Fruit fly (Drosophila melanogaster) whole organism, embryonic: Measurements from ENCODE around the gene RpL8.
A peak's percentile ranks its signal among the peaks of the same experiment; 100 is the strongest.

ENCODE experiments used
- Ada2b ChIP-seq: fragments of 200-800 bp; sonication (Bioruptor generic); IDR thresholded peaks from 2 replicates; pipeline ENCODE4 v1.3.6; 2022; ENCODE audit warnings: missing biosample characterization, missing genetic modification characterization
- Asciz ChIP-seq: fragments of 200-800 bp; sonication (Bioruptor generic); optimal IDR thresholded peaks from 2 replicates; lab custom pipeline; 2017; ENCODE audit warnings: missing biosample characterization, mild to moderate bottlenecking, missing genetic modification characterization, missing genetic modification reagents
- Atf-2 ChIP-seq: fragments of 200-800 bp; sonication (Bioruptor generic); optimal IDR thresholded peaks from 2 replicates; lab custom pipeline; 2016; ENCODE audit warnings: missing biosample characterization, missing genetic modification characterization
- Bgb ChIP-seq: fragments of 200-800 bp; sonication (Bioruptor generic); IDR thresholded peaks from 2 replicates; pipeline ENCODE4 v1.3.6; 2022; ENCODE audit warnings: missing biosample characterization, missing genetic modification characterization; ENCODE audit not compliant: partially characterized antibody
- C15 ChIP-seq: fragments of 200-800 bp; sonication (Bioruptor generic); IDR thresholded peaks from 3 replicates; pipeline ENCODE4 v1.3.6; 2022; ENCODE audit warnings: missing biosample characterization, missing genetic modification characterization
- CG10366 ChIP-seq: fragments of 200-800 bp; sonication (Bioruptor generic); IDR thresholded peaks from 2 replicates; pipeline ENCODE4 v1.3.6; 2022; ENCODE audit warnings: missing biosample characterization, missing genetic modification characterization
- CG10543 ChIP-seq: fragments of 200-800 bp; sonication (Bioruptor generic); optimal IDR thresholded peaks from 3 replicates; lab custom pipeline; 2017; ENCODE audit warnings: missing biosample characterization, mild to moderate bottlenecking, missing genetic modification characterization, moderate library complexity
- CG10654 ChIP-seq: fragments of 200-800 bp; sonication (Bioruptor generic); optimal IDR thresholded peaks from 2 replicates; lab custom pipeline; 2016; ENCODE audit warnings: missing biosample characterization, missing genetic modification characterization
- CG12104 ChIP-seq: fragments of 200-800 bp; sonication (Bioruptor generic); optimal IDR thresholded peaks from 3 replicates; lab custom pipeline; 2016; ENCODE audit warnings: missing biosample characterization, missing genetic modification characterization
- CG12299 ChIP-seq: fragments of 200-800 bp; sonication (Bioruptor generic); optimal IDR thresholded peaks from 2 replicates; lab custom pipeline; 2018; ENCODE audit warnings: missing biosample characterization, mild to moderate bottlenecking, missing genetic modification characterization
- CG14667 ChIP-seq: fragments of 200-800 bp; sonication (Bioruptor generic); IDR thresholded peaks from 2 replicates; pipeline ENCODE4 v1.3.6; 2022; ENCODE audit warnings: missing biosample characterization, missing genetic modification characterization
- CG15073 ChIP-seq: fragments of 200-800 bp; sonication (Bioruptor generic); optimal IDR thresholded peaks from 2 replicates; lab custom pipeline; 2016; ENCODE audit warnings: missing biosample characterization, missing genetic modification characterization
- CG15601 ChIP-seq: fragments of 200-800 bp; sonication (Bioruptor generic); optimal IDR thresholded peaks from 3 replicates; lab custom pipeline; 2019; ENCODE audit warnings: missing biosample characterization, mild to moderate bottlenecking, missing genetic modification characterization, moderate library complexity
- CG17328 ChIP-seq: fragments of 200-800 bp; sonication (Bioruptor generic); IDR thresholded peaks from 2 replicates; pipeline ENCODE4 v1.3.6; 2022; ENCODE audit warnings: missing biosample characterization, missing genetic modification characterization
- CG2678 ChIP-seq: fragments of 200-800 bp; sonication (Bioruptor generic); optimal IDR thresholded peaks from 3 replicates; lab custom pipeline; 2019; ENCODE audit warnings: missing biosample characterization, mild to moderate bottlenecking, missing genetic modification characterization, moderate library complexity
- CG30431 ChIP-seq: fragments of 200-800 bp; sonication (Bioruptor generic); optimal IDR thresholded peaks from 2 replicates; lab custom pipeline; 2017; ENCODE audit warnings: missing biosample characterization, missing genetic modification characterization
- CG32767 ChIP-seq: fragments of 200-800 bp; sonication (Bioruptor generic); IDR thresholded peaks from 2 replicates; pipeline ENCODE4 v1.3.6; 2022; ENCODE audit warnings: missing biosample characterization, missing genetic modification characterization
- CG3726 ChIP-seq: fragments of 200-800 bp; sonication (Bioruptor generic); IDR thresholded peaks from 3 replicates; pipeline ENCODE4, ENCODE4 v1.3.6; 2022; ENCODE audit warnings: missing biosample characterization, missing genetic modification characterization
- CG4360 ChIP-seq: fragments of 200-800 bp; sonication (Bioruptor generic); IDR thresholded peaks from 2 replicates; pipeline ENCODE4 v1.3.6; 2022; ENCODE audit warnings: missing biosample characterization, missing genetic modification characterization
- CG43689 ChIP-seq: fragments of 200-800 bp; sonication (Bioruptor generic); IDR thresholded peaks from 2 replicates; pipeline ENCODE4 v1.3.6; 2022; ENCODE audit warnings: missing biosample characterization, missing genetic modification characterization
- CG4404 ChIP-seq: fragments of 200-800 bp; sonication (Bioruptor generic); IDR thresholded peaks from 2 replicates; pipeline ENCODE4 v1.3.6; 2022; ENCODE audit warnings: missing biosample characterization, missing genetic modification characterization
- CG4424 ChIP-seq: fragments of 200-800 bp; sonication (Bioruptor generic); optimal IDR thresholded peaks from 3 replicates; lab custom pipeline; 2016; ENCODE audit warnings: missing biosample characterization, missing genetic modification characterization
- CG5953 ChIP-seq: fragments of 200-800 bp; sonication (Bioruptor generic); IDR thresholded peaks from 2 replicates; pipeline ENCODE4 v1.3.6; 2022; ENCODE audit warnings: missing biosample characterization, missing genetic modification characterization
- CG6654 ChIP-seq: fragments of 200-800 bp; sonication (Bioruptor generic); optimal IDR thresholded peaks from 2 replicates; lab custom pipeline; 2017; ENCODE audit warnings: missing biosample characterization, mild to moderate bottlenecking, missing genetic modification characterization
- CG7357 ChIP-seq: fragments of 200-800 bp; sonication (Bioruptor generic); IDR thresholded peaks from 3 replicates; pipeline ENCODE4 v1.3.6; 2022; ENCODE audit warnings: missing biosample characterization, missing genetic modification characterization
- CG7786 ChIP-seq: fragments of 200-800 bp; sonication (Bioruptor generic); optimal IDR thresholded peaks from 2 replicates; lab custom pipeline; 2016; ENCODE audit warnings: missing biosample characterization, missing genetic modification characterization
- CG7987 ChIP-seq: fragments of 200-800 bp; sonication (Bioruptor generic); optimal IDR thresholded peaks from 2 replicates; lab custom pipeline; 2018; ENCODE audit warnings: missing biosample characterization, mild to moderate bottlenecking, missing genetic modification characterization, moderate library complexity
- CG8281 ChIP-seq: fragments of 200-800 bp; sonication (Bioruptor generic); optimal IDR thresholded peaks from 2 replicates; lab custom pipeline; 2018; ENCODE audit warnings: missing biosample characterization, mild to moderate bottlenecking, missing genetic modification characterization, moderate library complexity
- CG9817 ChIP-seq: fragments of 200-800 bp; sonication (Bioruptor generic); optimal IDR thresholded peaks from 2 replicates; lab custom pipeline; 2018; ENCODE audit warnings: missing biosample characterization, mild to moderate bottlenecking, missing genetic modification characterization, moderate library complexity
- Dip2 ChIP-seq: fragments of 200-800 bp; sonication (Bioruptor generic); IDR thresholded peaks from 2 replicates; pipeline ENCODE4 v1.3.6; 2022; ENCODE audit warnings: missing biosample characterization, missing genetic modification characterization
- E2f1 ChIP-seq: fragments of 200-800 bp; sonication (Bioruptor generic); IDR thresholded peaks from 2 replicates; pipeline ENCODE4 v1.3.6; 2022; ENCODE audit warnings: missing biosample characterization, missing genetic modification characterization
- Taf1 ChIP-seq: fragments of 200-800 bp; sonication (Bioruptor generic); IDR thresholded peaks from 2 replicates; pipeline ENCODE4 v1.3.6; 2022; ENCODE audit warnings: missing biosample characterization, missing genetic modification characterization
- Xbp1 ChIP-seq: fragments of 200-800 bp; sonication (Bioruptor generic); optimal IDR thresholded peaks from 3 replicates; lab custom pipeline; 2016; ENCODE audit warnings: missing biosample characterization, mild to moderate bottlenecking, missing genetic modification characterization
- caup ChIP-seq: fragments of 200-800 bp; sonication (Bioruptor generic); optimal IDR thresholded peaks from 3 replicates; lab custom pipeline; 2017; ENCODE audit warnings: missing biosample characterization, mild to moderate bottlenecking, missing genetic modification characterization, moderate library complexity; ENCODE audit not compliant: severe bottlenecking
- dati ChIP-seq: fragments of 200-800 bp; sonication (Bioruptor generic); IDR thresholded peaks from 2 replicates; pipeline ENCODE4 v1.3.6; 2022; ENCODE audit warnings: missing biosample characterization, missing genetic modification characterization
- en ChIP-seq: fragments of 200-800 bp; sonication (Bioruptor generic); optimal IDR thresholded peaks from 2 replicates; lab custom pipeline; 2016; ENCODE audit warnings: missing biosample characterization, missing genetic modification characterization
- eve ChIP-seq, 2 experiments: fragments of >200 bp; optimal IDR thresholded peaks; 2 replicates each; lab custom pipeline; 2017; ENCODE audit warnings: missing biosample characterization in 2 of 2, missing genetic modification characterization in 2 of 2
- gce ChIP-seq: fragments of 200-800 bp; sonication (Bioruptor generic); IDR thresholded peaks from 3 replicates; pipeline ENCODE4 v1.3.6; 2022; ENCODE audit warnings: missing biosample characterization, missing genetic modification characterization
- lilli ChIP-seq: fragments of 200-800 bp; sonication (Bioruptor generic); optimal IDR thresholded peaks from 3 replicates; lab custom pipeline; 2016; ENCODE audit warnings: missing biosample characterization, missing genetic modification characterization
- nom ChIP-seq: fragments of 200-800 bp; sonication (Bioruptor generic); optimal IDR thresholded peaks from 2 replicates; lab custom pipeline; 2017; ENCODE audit warnings: missing biosample characterization, missing genetic modification characterization, mild to moderate bottlenecking, moderate library complexity, missing genetic modification reagents
- odd ChIP-seq: fragments of 200-800 bp; sonication (Bioruptor generic); optimal IDR thresholded peaks from 2 replicates; lab custom pipeline; 2017; ENCODE audit warnings: missing biosample characterization, mild to moderate bottlenecking, missing genetic modification characterization
- pros ChIP-seq: fragments of 200-800 bp; sonication (Bioruptor generic); optimal IDR thresholded peaks from 3 replicates; lab custom pipeline; 2019; ENCODE audit warnings: missing biosample characterization, mild to moderate bottlenecking, missing genetic modification characterization, moderate library complexity
- repo ChIP-seq: fragments of 200-800 bp; sonication (Bioruptor generic); optimal IDR thresholded peaks from 2 replicates; lab custom pipeline; 2016; ENCODE audit warnings: missing biosample characterization, missing genetic modification characterization
- row ChIP-seq: fragments of 200-800 bp; sonication (Bioruptor generic); IDR thresholded peaks from 3 replicates; pipeline ENCODE4 v1.3.6; 2022; ENCODE audit warnings: missing biosample characterization, missing genetic modification characterization
- ssp ChIP-seq: fragments of 200-800 bp; sonication (Bioruptor generic); IDR thresholded peaks from 2 replicates; pipeline ENCODE4 v1.3.6; 2022; ENCODE audit warnings: missing biosample characterization, missing genetic modification characterization
- tgo ChIP-seq: fragments of 200-800 bp; sonication (Bioruptor generic); IDR thresholded peaks from 3 replicates; pipeline ENCODE4 v1.3.6; 2022; ENCODE audit warnings: missing biosample characterization, missing genetic modification characterization
- tll ChIP-seq, 2 experiments: fragments of 200-800 bp in 1 of 2; fragments of >200 bp in 1 of 2; sonication (Bioruptor generic) in 1 of 2; optimal IDR thresholded peaks; 2 replicates each; lab custom pipeline; 2017 to 2019; ENCODE audit warnings: missing biosample characterization in 2 of 2, missing genetic modification characterization in 2 of 2, mild to moderate bottlenecking in 1 of 2, moderate library complexity in 1 of 2
- ttk ChIP-seq: fragments of 200-800 bp; sonication (Bioruptor generic); IDR thresholded peaks from 2 replicates; pipeline ENCODE4 v2.1.2; 2022; ENCODE audit warnings: missing biosample characterization, missing genetic modification characterization
- twi ChIP-seq: fragments of 200-800 bp; optimal IDR thresholded peaks from 2 replicates; lab custom pipeline; 2019; ENCODE audit warnings: missing biosample characterization, mild to moderate bottlenecking, missing genetic modification characterization, moderate library complexity
- zfh2 ChIP-seq: fragments of 200-800 bp; sonication (Bioruptor generic); optimal IDR thresholded peaks from 2 replicates; lab custom pipeline; 2016; ENCODE audit warnings: missing biosample characterization, missing genetic modification characterization

The RpL8 gene

dm6 chr3L:2585794-2586741 is 1.2 kb upstream of the RpL8 start, which contains the start of gene msn (continued):
- no peak for TF ChIP-seq CG3726 (GFP tag; lab: Robert Waterston, UW)
- no peak for TF ChIP-seq CG30431 (GFP tag; lab: Kevin White, UChicago)
- TF ChIP-seq CG5953 (GFP tag; lab: Robert Waterston, UW) = no peak
- TF ChIP-seq CG10654 (GFP tag; lab: Kevin White, UChicago) = peak; percentile 7
- no peak for TF ChIP-seq CG8281 (tag; lab: Kevin White, UChicago)
- TF ChIP-seq nom (GFP tag; lab: Kevin White, UChicago) = peak; percentile 82
- TF ChIP-seq ssp = peak; percentile 57
- TF ChIP-seq Asciz (GFP tag; lab: Kevin White, UChicago) = no peak
- TF ChIP-seq Atf-2 (GFP tag; lab: Kevin White, UChicago) = no peak
- no peak for TF ChIP-seq CG6654 (GFP tag; lab: Kevin White, UChicago)
- TF ChIP-seq CG10543 (GFP tag; lab: Kevin White, UChicago) = peak; percentile 69
- peak; percentile 80 for TF ChIP-seq CG32767
- TF ChIP-seq CG4424 (GFP tag; lab: Kevin White, UChicago) = no peak
- TF ChIP-seq CG9817 (tag; lab: Kevin White, UChicago) = no peak
- TF ChIP-seq tgo (GFP tag; lab: Robert Waterston, UW) = no peak
- peak; percentile 43 for TF ChIP-seq CG12299
- TF ChIP-seq Bgb = peak; percentile 64
- no peak for TF ChIP-seq CG4404 (GFP tag; lab: Robert Waterston, UW)
- no peak for TF ChIP-seq CG4360 (GFP tag; lab: Robert Waterston, UW)
- TF ChIP-seq CG7786 (GFP tag; lab: Kevin White, UChicago) = no peak
- TF ChIP-seq ttk (GFP tag; lab: Robert Waterston, UW) = no peak
- TF ChIP-seq row = peak; percentile 78
- no peak for TF ChIP-seq E2f1 (GFP tag; lab: Robert Waterston, UW)
- peak; percentile 60 for TF ChIP-seq odd (GFP tag; lab: Kevin White, UChicago)
- no peak for TF ChIP-seq zfh2
- no peak for TF ChIP-seq CG15601 (tag; lab: Kevin White, UChicago)
- peak; percentile 36 for TF ChIP-seq CG7987 (GFP tag; lab: Kevin White, UChicago)
- no peak for TF ChIP-seq eve (GFP tag; optimal IDR thresholded peaks at IDR 0.05; lab: Kevin White, UChicago)
- TF ChIP-seq CG14667 = no peak
- no peak for TF ChIP-seq CG7357 (GFP tag; lab: Robert Waterston, UW)
- 0 out of 3 replicates have a peak, but pooled peaks have one; percentile 54 for TF ChIP-seq gce (GFP tag; lab: Robert Waterston, UW)
- no peak for TF ChIP-seq CG15073 (GFP tag; lab: Kevin White, UChicago)
- TF ChIP-seq Dip2 = no peak
- peak; percentile 18 for TF ChIP-seq pros
- no peak for TF ChIP-seq CG12104
- no peak for TF ChIP-seq en (GFP tag; lab: Kevin White, UChicago)
- peak; percentile 58 for TF ChIP-seq CG17328 (GFP tag; lab: Robert Waterston, UW)
- TF ChIP-seq Xbp1 (GFP tag; lab: Kevin White, UChicago) = no peak
- peak; percentile 18; the same call in 1 of the 2 replicates for TF ChIP-seq CG10366 (GFP tag; lab: Robert Waterston, UW)
- peak; percentile 40 for TF ChIP-seq repo (GFP tag; lab: Kevin White, UChicago)
- TF ChIP-seq Ada2b (GFP tag; lab: Robert Waterston, UW) = no peak
- TF ChIP-seq lilli (GFP tag; lab: Kevin White, UChicago) = no peak
- no peak for TF ChIP-seq dati (GFP tag; lab: Robert Waterston, UW)
- peak; percentile 42 for TF ChIP-seq caup (GFP tag; lab: Kevin White, UChicago)
- TF ChIP-seq Taf1 (GFP tag; lab: Robert Waterston, UW) = no peak
- no peak for TF ChIP-seq twi (tag; lab: Kevin White, UChicago)
- no peak for TF ChIP-seq CG43689
- TF ChIP-seq CG2678 (tag; lab: Kevin White, UChicago) = peak; percentile 5
- TF ChIP-seq C15 (GFP tag; lab: Robert Waterston, UW) = no peak
- no peak for TF ChIP-seq tll (GFP tag; optimal IDR thresholded peaks at IDR 0.05; lab: Kevin White, UChicago)
